Fruit fly (Drosophila melanogaster) whole organism, embryonic: ENCODE data around the gene Ance-2.

Experiments
- crp ChIP-seq, 2 experiments: fragments of 200-800 bp; sonication (Bioruptor generic); optimal IDR thresholded peaks; 2 replicates in 1 of 2; 3 replicates in 1 of 2; lab custom pipeline; 2017; ENCODE audit warnings: missing biosample characterization in 2 of 2, missing genetic modification characterization in 2 of 2, mild to moderate bottlenecking in 1 of 2, moderate library complexity in 1 of 2
- insv ChIP-seq, 2 experiments: fragments of 200-800 bp; sonication (Bioruptor generic); optimal IDR thresholded peaks; 3 replicates each; lab custom pipeline; 2016 to 2018; ENCODE audit warnings: missing biosample characterization in 2 of 2, missing genetic modification characterization in 2 of 2

- no peak for TF ChIP-seq crp (GFP tag; optimal IDR thresholded peaks at IDR 0.05; lab: Kevin White, UChicago)
- no peak for TF ChIP-seq insv (GFP tag; optimal IDR thresholded peaks at IDR 0.05; lab: Kevin White, UChicago)
Observed at dm6 chr2L:13923453-13923852, 14.3 kb downstream of the Ance-2 start, which contains the start of gene Vajk1.
